Fruit fly (Drosophila melanogaster) whole organism, embryonic: ENCODE results near the gene CG12589.

Experiments
- Atf3 ChIP-seq: fragments of 200-800 bp; sonication (Bioruptor generic); optimal IDR thresholded peaks from 3 replicates; lab custom pipeline; 2016; ENCODE audit warnings: missing biosample characterization, missing genetic modification characterization
- BtbVII ChIP-seq: fragments of 200-800 bp; sonication (Bioruptor generic); optimal IDR thresholded peaks from 3 replicates; lab custom pipeline; 2017; ENCODE audit warnings: missing biosample characterization, mild to moderate bottlenecking, missing genetic modification characterization
- CG10147 ChIP-seq: fragments of 200-800 bp; sonication (Bioruptor generic); optimal IDR thresholded peaks from 2 replicates; lab custom pipeline; 2019; ENCODE audit warnings: missing biosample characterization, mild to moderate bottlenecking, missing genetic modification characterization, moderate library complexity
- CG11504 ChIP-seq: fragments of 200-800 bp; sonication (Bioruptor generic); optimal IDR thresholded peaks from 3 replicates; lab custom pipeline; 2019; ENCODE audit warnings: missing biosample characterization, mild to moderate bottlenecking, missing genetic modification characterization, moderate library complexity
- CG11695 ChIP-seq: fragments of 200-800 bp; sonication (Bioruptor generic); IDR thresholded peaks from 3 replicates; pipeline ENCODE4 v1.3.6; 2022; ENCODE audit warnings: missing biosample characterization, missing genetic modification characterization
- CG11696 ChIP-seq: fragments of 200-800 bp; sonication (Bioruptor generic); IDR thresholded peaks from 2 replicates; pipeline ENCODE4 v1.3.6; 2022; ENCODE audit warnings: missing biosample characterization, missing genetic modification characterization
- CG11723 ChIP-seq: fragments of 200-800 bp; sonication (Bioruptor generic); optimal IDR thresholded peaks from 2 replicates; lab custom pipeline; 2017; ENCODE audit warnings: missing biosample characterization, mild to moderate bottlenecking, missing genetic modification characterization
- CG13894 ChIP-seq: fragments of 200-800 bp; sonication (Bioruptor generic); optimal IDR thresholded peaks from 3 replicates; lab custom pipeline; 2018; ENCODE audit warnings: missing biosample characterization, mild to moderate bottlenecking, missing genetic modification characterization, moderate library complexity
- CG16863 ChIP-seq: fragments of 200-800 bp; sonication (Bioruptor generic); optimal IDR thresholded peaks from 3 replicates; lab custom pipeline; 2016; ENCODE audit warnings: missing biosample characterization, missing genetic modification characterization
- CG30431 ChIP-seq: fragments of 200-800 bp; sonication (Bioruptor generic); optimal IDR thresholded peaks from 2 replicates; lab custom pipeline; 2017; ENCODE audit warnings: missing biosample characterization, missing genetic modification characterization
- CG31365 ChIP-seq: fragments of 200-800 bp; sonication (Bioruptor generic); optimal IDR thresholded peaks from 2 replicates; lab custom pipeline; 2018; ENCODE audit warnings: missing biosample characterization, mild to moderate bottlenecking, missing genetic modification characterization
- CG31388 ChIP-seq: fragments of 200-800 bp; sonication (Bioruptor generic); optimal IDR thresholded peaks from 2 replicates; lab custom pipeline; 2016; ENCODE audit warnings: missing biosample characterization, missing genetic modification characterization
- CG3838 ChIP-seq: fragments of 200-800 bp; sonication (Bioruptor generic); optimal IDR thresholded peaks from 3 replicates; lab custom pipeline; 2016; ENCODE audit warnings: missing biosample characterization, missing genetic modification characterization
- CG4820 ChIP-seq: fragments of 200-800 bp; sonication (Bioruptor generic); optimal IDR thresholded peaks from 3 replicates; lab custom pipeline; 2016; ENCODE audit warnings: missing biosample characterization, missing genetic modification characterization
- CG5180 ChIP-seq: fragments of 200-800 bp; sonication (Bioruptor generic); optimal IDR thresholded peaks from 3 replicates; lab custom pipeline; 2017; ENCODE audit warnings: missing biosample characterization, missing genetic modification characterization, mild to moderate bottlenecking, moderate library complexity, missing genetic modification reagents
- CG6175 ChIP-seq: fragments of 200-800 bp; sonication (Bioruptor generic); IDR thresholded peaks from 3 replicates; pipeline ENCODE4 v1.3.6; 2022; ENCODE audit warnings: missing biosample characterization, missing genetic modification characterization
- CG7839 ChIP-seq: fragments of 200-800 bp; sonication (Bioruptor generic); optimal IDR thresholded peaks from 3 replicates; lab custom pipeline; 2018; ENCODE audit warnings: missing biosample characterization, mild to moderate bottlenecking, missing genetic modification characterization, moderate library complexity
- CG7928 ChIP-seq: fragments of 200-800 bp; sonication (Bioruptor generic); optimal IDR thresholded peaks from 2 replicates; lab custom pipeline; 2017; ENCODE audit warnings: missing biosample characterization, mild to moderate bottlenecking, missing genetic modification characterization
- CG8089 ChIP-seq: fragments of 200-800 bp; sonication (Bioruptor generic); optimal IDR thresholded peaks from 3 replicates; lab custom pipeline; 2016; ENCODE audit warnings: missing biosample characterization, missing genetic modification characterization
- CG9437 ChIP-seq: fragments of 200-800 bp; sonication (Bioruptor generic); optimal IDR thresholded peaks from 2 replicates; lab custom pipeline; 2018; ENCODE audit warnings: missing biosample characterization, mild to moderate bottlenecking, missing genetic modification characterization
- CG9727 ChIP-seq: fragments of 200-800 bp; sonication (Bioruptor generic); optimal IDR thresholded peaks from 3 replicates; lab custom pipeline; 2017; ENCODE audit warnings: missing biosample characterization, mild to moderate bottlenecking, missing genetic modification characterization
- D ChIP-seq, 2 experiments: fragments of 200-800 bp in 1 of 2; fragments of >200 bp in 1 of 2; sonication (Bioruptor generic) in 1 of 2; optimal IDR thresholded peaks; 2 replicates in 1 of 2; 3 replicates in 1 of 2; lab custom pipeline; 2017; ENCODE audit warnings: mild to moderate bottlenecking in 1 of 2, missing biosample characterization in 1 of 2, missing genetic modification characterization in 1 of 2, missing genetic modification reagents in 1 of 2
- Deaf1 ChIP-seq: fragments of 200-800 bp; optimal IDR thresholded peaks from 3 replicates; lab custom pipeline; 2019; ENCODE audit warnings: missing biosample characterization, mild to moderate bottlenecking, missing genetic modification characterization, moderate library complexity
- Ets65A ChIP-seq: fragments of 200-800 bp; sonication (Bioruptor generic); peaks from one replicate; lab custom pipeline; 2016; ENCODE audit warnings: missing biosample characterization, missing genetic modification characterization
- Gug ChIP-seq: fragments of 200-800 bp; sonication (Bioruptor generic); IDR thresholded peaks from 4 replicates; pipeline ENCODE4 v1.3.6; 2022; ENCODE audit warnings: missing biosample characterization, missing genetic modification characterization
- Jarid2 ChIP-seq: fragments of 200-800 bp; sonication (Bioruptor generic); optimal IDR thresholded peaks from 3 replicates; lab custom pipeline; 2017; ENCODE audit warnings: mild to moderate bottlenecking, missing biosample characterization, missing genetic modification reagents, missing genetic modification characterization
- Nf-YB ChIP-seq: fragments of 200-800 bp; sonication (Bioruptor generic); optimal IDR thresholded peaks from 3 replicates; lab custom pipeline; 2019; ENCODE audit warnings: missing biosample characterization, mild to moderate bottlenecking, missing genetic modification characterization, moderate library complexity
- Rx ChIP-seq: fragments of 200-800 bp; sonication (Bioruptor generic); IDR thresholded peaks from 2 replicates; pipeline ENCODE4 v1.3.6; 2022; ENCODE audit warnings: missing biosample characterization, missing genetic modification characterization
- YL-1 ChIP-seq: fragments of 200-800 bp; sonication (Bioruptor generic); optimal IDR thresholded peaks from 3 replicates; lab custom pipeline; 2017; ENCODE audit warnings: missing biosample characterization, mild to moderate bottlenecking, missing genetic modification characterization
- az2 ChIP-seq: fragments of 200-800 bp; sonication (Bioruptor generic); optimal IDR thresholded peaks from 3 replicates; lab custom pipeline; 2016; ENCODE audit warnings: missing biosample characterization, missing genetic modification characterization
- bigmax ChIP-seq: fragments of 200-800 bp; sonication (Bioruptor generic); optimal IDR thresholded peaks from 2 replicates; lab custom pipeline; 2018; ENCODE audit warnings: missing biosample characterization, mild to moderate bottlenecking, missing genetic modification characterization
- br ChIP-seq: fragments of >200 bp; optimal IDR thresholded peaks from 2 replicates; lab custom pipeline; 2017
- bsh ChIP-seq, 2 experiments: fragments of 200-800 bp; sonication (Bioruptor generic); optimal IDR thresholded peaks; 2 replicates each; lab custom pipeline; 2017 to 2018; ENCODE audit warnings: mild to moderate bottlenecking in 2 of 2, missing biosample characterization in 2 of 2, missing genetic modification characterization in 2 of 2, moderate library complexity in 1 of 2
- caup ChIP-seq: fragments of 200-800 bp; sonication (Bioruptor generic); optimal IDR thresholded peaks from 3 replicates; lab custom pipeline; 2017; ENCODE audit warnings: missing biosample characterization, mild to moderate bottlenecking, missing genetic modification characterization, moderate library complexity; ENCODE audit not compliant: severe bottlenecking
- chm ChIP-seq: fragments of 200-800 bp; sonication (Bioruptor generic); IDR thresholded peaks from 2 replicates; pipeline ENCODE4 v1.3.6; 2022; ENCODE audit warnings: missing biosample characterization, missing genetic modification characterization
- dm ChIP-seq: fragments of 200-800 bp; sonication (Bioruptor generic); optimal IDR thresholded peaks from 3 replicates; lab custom pipeline; 2016; ENCODE audit warnings: missing biosample characterization, missing genetic modification characterization
- esg ChIP-seq: fragments of 200-800 bp; sonication (Bioruptor generic); conservative IDR thresholded peaks from 2 replicates; pipeline ENCODE4 v1.3.6; 2022; ENCODE audit warnings: missing biosample characterization, missing genetic modification characterization
- ewg ChIP-seq: fragments of 200-800 bp; sonication (Bioruptor generic); optimal IDR thresholded peaks from 3 replicates; lab custom pipeline; 2017; ENCODE audit warnings: mild to moderate bottlenecking, missing biosample characterization, missing genetic modification reagents, missing genetic modification characterization
- gfzf ChIP-seq: fragments of 200-800 bp; sonication (Bioruptor generic); optimal IDR thresholded peaks from 2 replicates; lab custom pipeline; 2016; ENCODE audit warnings: missing biosample characterization, mild to moderate bottlenecking, missing genetic modification characterization, moderate library complexity
- grn ChIP-seq: fragments of 200-800 bp; sonication (Bioruptor generic); optimal IDR thresholded peaks from 3 replicates; lab custom pipeline; 2017; ENCODE audit warnings: missing biosample characterization, missing genetic modification characterization
- gsb-n ChIP-seq: fragments of 200-800 bp; sonication (Bioruptor generic); optimal IDR thresholded peaks from 3 replicates; lab custom pipeline; 2018; ENCODE audit warnings: missing biosample characterization, mild to moderate bottlenecking, missing genetic modification characterization
- hkb ChIP-seq, 2 experiments: fragments of 200-800 bp in 1 of 2; fragments of >200 bp in 1 of 2; sonication (Bioruptor generic) in 1 of 2; IDR thresholded peaks in 1 of 2; optimal IDR thresholded peaks in 1 of 2; 2 replicates each; pipeline versions ENCODE4 v1.3.6 to Lab custom; 2017 to 2022; ENCODE audit warnings: missing biosample characterization in 1 of 2, missing genetic modification characterization in 1 of 2
- jigr1 ChIP-seq: fragments of 200-800 bp; sonication (Bioruptor generic); IDR thresholded peaks from 3 replicates; pipeline ENCODE4 v1.3.6; 2022; ENCODE audit warnings: missing biosample characterization, missing genetic modification characterization
- nmo ChIP-seq: fragments of 200-800 bp; sonication (Bioruptor generic); optimal IDR thresholded peaks from 2 replicates; lab custom pipeline; 2018; ENCODE audit warnings: missing biosample characterization, mild to moderate bottlenecking, missing genetic modification characterization, moderate library complexity
- pfk ChIP-seq: fragments of 200-800 bp; sonication (Bioruptor generic); optimal IDR thresholded peaks from 2 replicates; lab custom pipeline; 2018; ENCODE audit warnings: missing biosample characterization, mild to moderate bottlenecking, missing genetic modification characterization, moderate library complexity
- pita ChIP-seq: fragments of 200-800 bp; sonication (Bioruptor generic); optimal IDR thresholded peaks from 2 replicates; lab custom pipeline; 2017; ENCODE audit warnings: missing biosample characterization, mild to moderate bottlenecking, missing genetic modification characterization
- scrt ChIP-seq: fragments of 200-800 bp; sonication (Bioruptor generic); optimal IDR thresholded peaks from 2 replicates; lab custom pipeline; 2018; ENCODE audit warnings: missing biosample characterization, mild to moderate bottlenecking, missing genetic modification characterization, moderate library complexity
- sd ChIP-seq: fragments of 200-800 bp; sonication (Bioruptor generic); optimal IDR thresholded peaks from 3 replicates; lab custom pipeline; 2018; ENCODE audit warnings: missing biosample characterization, mild to moderate bottlenecking, missing genetic modification characterization, moderate library complexity
- stc ChIP-seq: fragments of 200-800 bp; sonication (Bioruptor generic); IDR thresholded peaks from 2 replicates; pipeline ENCODE4 v1.3.6; 2022; ENCODE audit warnings: missing biosample characterization, missing genetic modification characterization
- tll ChIP-seq, 2 experiments: fragments of 200-800 bp in 1 of 2; fragments of >200 bp in 1 of 2; sonication (Bioruptor generic) in 1 of 2; optimal IDR thresholded peaks; 2 replicates each; lab custom pipeline; 2017 to 2019; ENCODE audit warnings: missing biosample characterization in 2 of 2, missing genetic modification characterization in 2 of 2, mild to moderate bottlenecking in 1 of 2, moderate library complexity in 1 of 2

Gene CG12589

dm6 chr3R:5150523-5150922 lies 11.7 kb upstream of the CG12589 start, which contains the start of gene dpr16:
TSS of gene dpr16 (plus strand) at chr3R:5150908.
- TF ChIP-seq chm (no peak), ewg (GFP tag; lab: Kevin White, UChicago) (peak; percentile 55), CG31365 (tag; lab: Kevin White, UChicago) (no peak), hkb (optimal IDR thresholded peaks at IDR 0.05; lab: Kevin White, UChicago) (peak; percentile 67), hkb (GFP tag; IDR thresholded peaks at IDR 0.05; lab: Robert Waterston, UW) (no peak), CG7839 (no peak), CG3838 (GFP tag; lab: Kevin White, UChicago) (no peak), bsh (GFP tag; optimal IDR thresholded peaks at IDR 0.05; lab: Kevin White, UChicago) (no peak), Ets65A (GFP tag; lab: Kevin White, UChicago) (peak; percentile 65), CG16863 (GFP tag; lab: Kevin White, UChicago) (no peak), grn (GFP tag; lab: Kevin White, UChicago) (no peak), Rx (GFP tag; lab: Robert Waterston, UW) (no peak), CG10147 (no peak), jigr1 (no peak), CG7928 (GFP tag; lab: Kevin White, UChicago) (no peak), gsb-n (tag; lab: Kevin White, UChicago) (no peak), tll (GFP tag; optimal IDR thresholded peaks at IDR 0.05; lab: Kevin White, UChicago) (no peak), Jarid2 (GFP tag; lab: Kevin White, UChicago) (no peak), CG5180 (GFP tag; lab: Kevin White, UChicago) (peak; percentile 70), scrt (GFP tag; lab: Kevin White, UChicago) (peak; percentile 86), YL-1 (GFP tag; lab: Kevin White, UChicago) (no peak), nmo (no peak), caup (GFP tag; lab: Kevin White, UChicago) (no peak), CG11695 (GFP tag; lab: Robert Waterston, UW) (no peak), D (optimal IDR thresholded peaks at IDR 0.05; lab: Kevin White, UChicago) (no peak), D (GFP tag; optimal IDR thresholded peaks at IDR 0.05; lab: Kevin White, UChicago) (no peak), Atf3 (GFP tag; lab: Kevin White, UChicago) (no peak), dm (GFP tag; lab: Kevin White, UChicago) (no peak), pfk (GFP tag; lab: Kevin White, UChicago) (peak; percentile 100), CG30431 (GFP tag; lab: Kevin White, UChicago) (no peak), Nf-YB (GFP tag; lab: Kevin White, UChicago) (peak; percentile 68), CG13894 (tag; lab: Kevin White, UChicago) (peak; percentile 49), CG11696 (GFP tag; lab: Robert Waterston, UW) (no peak), br (lab: Kevin White, UChicago) (no peak), esg (no peak), CG4820 (no peak), CG31388 (GFP tag; lab: Kevin White, UChicago) (no peak), CG11504 (tag; lab: Kevin White, UChicago) (no peak), pita (GFP tag; lab: Kevin White, UChicago) (no peak), bigmax (GFP tag; lab: Kevin White, UChicago) (no peak), Deaf1 (tag; lab: Kevin White, UChicago) (peak; percentile 81), CG11723 (GFP tag; lab: Kevin White, UChicago) (no peak), Gug (GFP tag; lab: Robert Waterston, UW) (no peak), CG9727 (no peak), gfzf (GFP tag; lab: Kevin White, UChicago) (no peak), CG6175 (GFP tag; lab: Robert Waterston, UW) (no peak), stc (GFP tag; lab: Robert Waterston, UW) (no peak), CG8089 (GFP tag; lab: Kevin White, UChicago) (no peak), az2 (GFP tag; lab: Kevin White, UChicago) (no peak), sd (tag; lab: Kevin White, UChicago) (no peak), BtbVII (GFP tag; lab: Kevin White, UChicago) (no peak), CG9437 (GFP tag; lab: Kevin White, UChicago) (no peak)
